Fruit fly (Drosophila melanogaster): ENCODE measurements around the gene tow.

DNA sequence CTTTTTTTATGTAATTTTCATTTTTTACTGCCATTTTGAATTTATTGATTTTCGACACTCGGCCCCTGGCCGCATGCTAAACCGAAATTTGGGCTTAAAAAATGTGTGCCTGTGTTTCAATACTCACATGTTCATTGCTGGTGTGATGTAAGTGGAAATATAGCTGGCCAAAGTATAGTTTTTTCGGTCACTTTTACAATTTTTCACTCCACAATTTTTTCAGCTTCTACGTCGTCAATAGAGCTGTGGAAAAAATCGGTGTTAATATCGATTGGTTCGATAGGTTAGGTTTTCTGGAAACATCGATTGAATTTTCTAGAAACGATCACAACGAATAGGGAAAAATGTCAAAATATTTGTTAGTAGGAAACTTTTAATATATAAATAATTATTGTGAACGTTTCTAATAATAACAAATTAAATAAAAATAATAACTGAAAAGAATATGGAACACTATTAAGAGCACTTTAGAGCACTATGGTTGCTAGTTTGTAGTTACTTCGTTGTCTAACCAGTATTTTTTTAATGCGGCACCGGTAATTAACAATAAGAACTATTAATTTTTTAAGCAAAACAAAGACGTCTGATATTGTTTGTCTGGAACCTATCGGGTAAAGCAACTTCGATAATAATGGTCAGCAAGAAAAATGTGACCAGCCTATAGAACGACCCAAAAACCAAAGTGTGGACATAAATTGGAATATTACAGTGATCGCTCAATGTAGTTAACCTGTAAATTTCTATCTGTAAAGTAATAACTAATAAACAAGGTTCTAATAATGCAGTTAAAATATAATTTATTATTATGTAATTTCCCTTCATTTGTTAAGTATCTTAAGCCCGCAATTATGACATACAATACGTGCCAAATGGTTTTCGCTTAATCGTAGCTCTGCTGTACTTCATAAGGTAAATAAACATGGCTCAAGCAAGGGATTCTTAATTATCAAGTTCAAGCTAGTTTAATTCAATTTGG, 12.9 kb downstream of the tow start, which contains the start of the genes CG10077 and CG9948:
- no peak for TF ChIP-seq CrebA (GFP tag; optimal IDR thresholded peaks at IDR 0.05; ENCODE audit: borderline replicate concordance)
- peak; percentile 94 for TF ChIP-seq HLH106 (tag; optimal IDR thresholded peaks at IDR 0.05)
- peak; percentile 90 for TF ChIP-seq sage (GFP tag; optimal IDR thresholded peaks at IDR 0.05)
- TF ChIP-seq Myc (optimal IDR thresholded peaks at IDR 0.05): no peak
